Worm (Caenorhabditis elegans): Measurements from ENCODE around the gene aagr-2.

- TF ChIP-seq snpc-4 (tag; optimal IDR thresholded peaks at IDR 0.05) (no peak), lin-39 (tag; optimal IDR thresholded peaks at IDR 0.05) (no peak), ceh-82 (tag; optimal IDR thresholded peaks at IDR 0.05) (no peak), nhr-237 (tag; optimal IDR thresholded peaks at IDR 0.05) (no peak), ZK546.5 (tag; optimal IDR thresholded peaks at IDR 0.05) (no peak), pha-4 (tag; optimal IDR thresholded peaks at IDR 0.05) (no peak), elt-2 (tag; optimal IDR thresholded peaks at IDR 0.05) (no peak), tbx-2 (tag; optimal IDR thresholded peaks at IDR 0.05) (no peak), nhr-23 (tag; optimal IDR thresholded peaks at IDR 0.05) (no peak), fos-1 (tag; optimal IDR thresholded peaks at IDR 0.05) (no peak), nhr-77 (tag; optimal IDR thresholded peaks at IDR 0.05) (no peak), nhr-76 (tag; optimal IDR thresholded peaks at IDR 0.05) (no peak), skn-1 (tag; optimal IDR thresholded peaks at IDR 0.05) (no peak), zag-1 (tag; optimal IDR thresholded peaks at IDR 0.05) (no peak)
These were observed 43.8 kb upstream of the aagr-2 start, which contains the start of gene shc-2 for ce11 chrII:4968863-4969262.
